Worm (Caenorhabditis elegans): Measurements from ENCODE around the gene F54F7.3.

- no peak for TF ChIP-seq ceh-13 (GFP tag; optimal IDR thresholded peaks at IDR 0.05)
- no peak for TF ChIP-seq ama-1 (optimal IDR thresholded peaks at IDR 0.05)
- no peak for TF ChIP-seq ceh-36 (tag; optimal IDR thresholded peaks at IDR 0.05)
- no peak for TF ChIP-seq hmg-4 (GFP tag; optimal IDR thresholded peaks at IDR 0.05)
- TF ChIP-seq tra-4 (tag; optimal IDR thresholded peaks at IDR 0.05) = no peak
- TF ChIP-seq F13C5.2 (tag; optimal IDR thresholded peaks at IDR 0.05) = no peak
- no peak for TF ChIP-seq aly-1 (tag; optimal IDR thresholded peaks at IDR 0.05)
- no peak for TF ChIP-seq tbx-11 (GFP tag; IDR thresholded peaks at IDR 0.05)
- no peak for TF ChIP-seq flt-1 (GFP tag; IDR thresholded peaks at IDR 0.05)
- no peak for TF ChIP-seq ets-7 (tag; optimal IDR thresholded peaks at IDR 0.05)
- no peak for TF ChIP-seq hnd-1 (tag; optimal IDR thresholded peaks at IDR 0.05)
- no peak for TF ChIP-seq tbx-37 (GFP tag; conservative IDR thresholded peaks at IDR 0.05)
- no peak for TF ChIP-seq B0310.2 (tag; optimal IDR thresholded peaks at IDR 0.05)
Measured at ce11 chrX:11816825-11817224, 33.2 kb downstream of the F54F7.3 start.
